Worm (Caenorhabditis elegans): ENCODE measurements around the gene bnc-1.

Gene bnc-1

DNA sequence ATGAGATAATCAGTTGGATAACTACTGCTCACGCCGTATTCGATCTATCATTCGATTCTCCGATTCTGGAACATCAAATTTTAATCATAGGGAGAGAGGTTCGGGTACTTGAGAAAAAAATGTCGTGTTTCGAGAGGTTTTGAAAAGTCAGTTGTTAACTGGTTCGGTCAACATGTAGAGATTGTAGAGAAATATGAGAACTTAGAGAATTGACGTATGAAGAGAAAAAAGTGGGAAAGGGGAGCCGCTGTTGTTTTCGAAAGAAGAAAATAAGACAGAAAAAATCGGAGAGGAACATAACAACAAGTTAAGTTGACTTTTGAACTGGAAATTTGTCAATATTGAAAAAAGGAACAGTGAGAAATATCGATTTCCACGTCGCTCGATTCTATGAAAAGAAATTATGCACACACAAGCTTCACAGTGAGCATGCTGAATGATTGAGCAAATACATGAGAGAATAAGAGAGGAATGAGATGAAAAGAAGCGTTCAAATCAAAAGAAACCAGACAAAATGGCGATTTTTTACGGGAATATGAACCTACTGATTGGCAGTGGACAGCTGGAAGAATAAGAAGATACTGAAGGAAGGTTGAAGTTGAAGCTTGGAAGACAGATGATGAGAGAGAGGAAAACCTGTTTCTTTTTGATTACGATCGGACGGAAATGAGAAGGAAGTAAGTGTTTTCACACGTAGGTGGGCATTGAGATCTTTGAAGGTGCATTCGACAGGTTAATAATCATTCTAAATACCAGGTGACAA lies 31.7 kb downstream of the bnc-1 start, which contains the start of the genes T04H1.13, slfl-5 and rad-50:
T04H1.13 (minus strand) TSS at position 51 of the 763 bp plus-strand sequence.
slfl-5 (minus strand) TSS at position 65 of the 763 bp plus-strand sequence.
rad-50 (plus strand) TSS at position 667 of the 763 bp plus-strand sequence.
- TF ChIP-seq mel-28 (tag; optimal IDR thresholded peaks at IDR 0.05; ENCODE audit: borderline replicate concordance) (no peak), sptf-2 (GFP tag; optimal IDR thresholded peaks at IDR 0.05) (no peak), nhr-80 (tag; optimal IDR thresholded peaks at IDR 0.05) (peak; percentile 76), ceh-27 (GFP tag; optimal IDR thresholded peaks at IDR 0.05) (peak; percentile 31), let-607 (tag; optimal IDR thresholded peaks at IDR 0.05) (peak; percentile 82 to 92)

DNA sequence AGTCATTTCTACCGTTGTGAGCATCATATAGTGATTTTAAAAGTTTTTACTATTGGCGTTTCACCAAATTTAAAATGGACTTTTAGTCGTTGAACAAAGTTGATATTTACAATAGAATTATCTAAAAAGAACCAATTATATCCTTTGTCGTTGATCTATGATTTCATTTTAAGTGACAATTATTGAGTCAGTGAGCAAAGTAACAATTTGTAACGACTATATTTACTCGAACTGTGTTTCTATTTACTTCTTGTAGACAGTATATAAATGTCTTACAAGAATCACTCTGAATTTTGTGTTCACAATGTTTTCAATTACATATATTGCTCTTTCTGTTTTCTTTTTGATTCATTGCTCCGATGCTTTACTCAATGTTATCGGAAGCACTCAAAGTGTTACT lies 35.7 kb downstream of the bnc-1 start, which contains the start of gene ttr-22:
ttr-22 (plus strand) TSS at position 301 of the 400 bp plus-strand sequence.
- TF ChIP-seq K11D2.4 (GFP tag; IDR thresholded peaks at IDR 0.05) (no peak), nfyb-1 (GFP tag; IDR thresholded peaks at IDR 0.05) (no peak), F57A8.1 (GFP tag; optimal IDR thresholded peaks at IDR 0.05) (no peak), lag-1 (GFP tag; IDR thresholded peaks at IDR 0.05) (no peak), hmg-20 (GFP tag; IDR thresholded peaks at IDR 0.05) (no peak), nfya-1 (tag; optimal IDR thresholded peaks at IDR 0.05; ENCODE audit: borderline replicate concordance, insufficient read depth) (no peak), tlf-1 (GFP tag; optimal IDR thresholded peaks at IDR 0.05) (no peak), ztf-6 (GFP tag; IDR thresholded peaks at IDR 0.05) (no peak), snpc-3.4 (tag; optimal IDR thresholded peaks at IDR 0.05) (no peak), Y95B8A.8 (GFP tag; IDR thresholded peaks at IDR 0.05) (no peak), egrh-3 (GFP tag; IDR thresholded peaks at IDR 0.05) (no peak), dpl-1 (GFP tag; optimal IDR thresholded peaks at IDR 0.05) (no peak), tbp1 (GFP tag; optimal IDR thresholded peaks at IDR 0.05) (no peak), Y53G8AR.9 (GFP tag; conservative IDR thresholded peaks at IDR 0.05) (no peak)

DNA sequence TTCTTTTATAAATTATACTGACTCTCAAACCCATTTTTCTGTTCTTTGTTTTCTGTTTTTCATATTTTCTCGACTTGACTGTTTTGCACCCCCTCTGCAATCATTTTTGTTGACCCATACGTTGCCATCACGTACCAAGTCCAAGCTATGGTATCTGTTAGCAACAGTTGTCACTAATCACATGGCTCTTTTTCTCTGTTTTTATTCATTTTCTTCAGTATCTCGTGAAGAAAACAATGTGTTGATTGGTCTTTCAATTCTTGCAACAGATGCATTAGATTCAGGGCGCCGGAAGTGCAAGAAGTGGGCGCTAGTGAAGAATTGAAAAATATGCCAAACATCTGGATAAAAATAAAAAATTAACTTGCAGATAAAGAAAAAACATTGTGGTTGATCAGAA lies 41.3 kb downstream of the bnc-1 start:
- no peak for TF ChIP-seq cebp-2 (GFP tag; IDR thresholded peaks at IDR 0.05)
- no peak for TF ChIP-seq nfya-1 (tag; optimal IDR thresholded peaks at IDR 0.05; ENCODE audit: borderline replicate concordance, insufficient read depth)
- TF ChIP-seq lsl-1 (GFP tag; optimal IDR thresholded peaks at IDR 0.05), result no peak
- TF ChIP-seq ztf-26 (tag; optimal IDR thresholded peaks at IDR 0.05), result no peak
- TF ChIP-seq ceh-27 (GFP tag; optimal IDR thresholded peaks at IDR 0.05), result no peak
- no peak for TF ChIP-seq madf-3 (GFP tag; IDR thresholded peaks at IDR 0.05)
- no peak for TF ChIP-seq sdz-38 (tag; optimal IDR thresholded peaks at IDR 0.05)
- TF ChIP-seq lir-1 (GFP tag; conservative IDR thresholded peaks at IDR 0.05), result no peak
- no peak for TF ChIP-seq nhr-120 (GFP tag; IDR thresholded peaks at IDR 0.05)
- no peak for TF ChIP-seq pbrm-1 (GFP tag; IDR thresholded peaks at IDR 0.05)
- TF ChIP-seq F23B12.7 (tag; optimal IDR thresholded peaks at IDR 0.05; ENCODE audit: insufficient read depth), result no peak
- TF ChIP-seq F52B5.7 (tag; optimal IDR thresholded peaks at IDR 0.05), result no peak
- TF ChIP-seq F37B4.10 (GFP tag; IDR thresholded peaks at IDR 0.05), result no peak
- TF ChIP-seq ztf-3 (GFP tag; optimal IDR thresholded peaks at IDR 0.05), result no peak
- no peak for TF ChIP-seq attf-3 (GFP tag; conservative IDR thresholded peaks at IDR 0.05)
- no peak for TF ChIP-seq nhr-80 (tag; optimal IDR thresholded peaks at IDR 0.05)
- TF ChIP-seq mel-28 (tag; optimal IDR thresholded peaks at IDR 0.05; ENCODE audit: borderline replicate concordance), result no peak
- TF ChIP-seq F49E8.2 (tag; optimal IDR thresholded peaks at IDR 0.05; ENCODE audit: insufficient read depth), result no peak
- no peak for TF ChIP-seq mes-4 (tag; optimal IDR thresholded peaks at IDR 0.05)
- TF ChIP-seq hmg-1.2 (GFP tag; IDR thresholded peaks at IDR 0.05), result no peak

All from whole organism, young adult.